Fruit fly (Drosophila melanogaster): ENCODE measurements around the gene Roc1a.

Roc1a gene

DNA sequence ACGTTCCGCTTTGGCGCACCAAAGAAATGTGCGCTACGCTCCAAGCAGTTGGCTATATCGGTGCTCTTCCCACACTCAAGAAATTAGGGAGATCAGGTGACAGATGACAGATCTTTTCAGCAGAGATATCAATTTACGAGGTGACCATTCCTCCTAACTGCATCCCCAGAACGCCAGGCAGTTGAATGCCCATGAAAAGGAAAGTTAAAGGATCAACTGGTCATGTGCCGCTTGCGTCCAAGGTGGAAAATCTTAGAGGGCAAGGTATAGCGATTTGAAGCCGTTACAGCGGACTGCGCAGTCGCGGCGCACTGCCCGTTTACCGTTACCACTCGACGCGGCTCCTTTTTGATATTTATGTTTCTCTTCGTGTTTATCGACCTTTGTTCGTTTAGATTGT is 28.5 kb upstream of the Roc1a start (continued):
- TF ChIP-seq Max (GFP tag; optimal IDR thresholded peaks at IDR 0.05) (no peak), Lhr (GFP tag; optimal IDR thresholded peaks at IDR 0.05) (no peak), CG10979 (tag; optimal IDR thresholded peaks at IDR 0.05) (peak; percentile 16), wek (GFP tag; optimal IDR thresholded peaks at IDR 0.05) (no peak), CG9797 (GFP tag; optimal IDR thresholded peaks at IDR 0.05) (no peak), CG3995 (GFP tag; optimal IDR thresholded peaks at IDR 0.05) (no peak), bsh (GFP tag; optimal IDR thresholded peaks at IDR 0.05) (peak in 1 of 2 experiments; percentile 25), CG15479 (GFP tag; optimal IDR thresholded peaks at IDR 0.05) (no peak), nmo (GFP tag; optimal IDR thresholded peaks at IDR 0.05) (peak; percentile 39), CG3407 (GFP tag; optimal IDR thresholded peaks at IDR 0.05) (no peak), CG8281 (tag; optimal IDR thresholded peaks at IDR 0.05) (no peak), Nf-YB (GFP tag; optimal IDR thresholded peaks at IDR 0.05) (no peak), CG1792 (GFP tag; optimal IDR thresholded peaks at IDR 0.05) (peak; percentile 1), cato (GFP tag; optimal IDR thresholded peaks at IDR 0.05; ENCODE audit: borderline replicate concordance) (no peak), CG1602 (GFP tag; optimal IDR thresholded peaks at IDR 0.05) (no peak), yki (optimal IDR thresholded peaks at IDR 0.05) (no peak), Lpt (GFP tag; optimal IDR thresholded peaks at IDR 0.05) (no peak), mld (GFP tag; IDR thresholded peaks at IDR 0.05; ENCODE audit: partially characterized antibody) (no peak), trem (tag; optimal IDR thresholded peaks at IDR 0.05) (no peak), CG7556 (GFP tag; optimal IDR thresholded peaks at IDR 0.05) (peak; percentile 15), Side (GFP tag; optimal IDR thresholded peaks at IDR 0.05) (peak; percentile 18), CG31224 (GFP tag; IDR thresholded peaks at IDR 0.05) (no peak), pfk (GFP tag; optimal IDR thresholded peaks at IDR 0.05) (no peak), da (GFP tag; optimal IDR thresholded peaks at IDR 0.05) (no peak), hb (GFP tag; IDR thresholded peaks at IDR 0.05; ENCODE audit: partially characterized antibody) (no peak), croc (GFP tag; conservative IDR thresholded peaks at IDR 0.05) (no peak), YL-1 (GFP tag; optimal IDR thresholded peaks at IDR 0.05) (no peak), repo (GFP tag; optimal IDR thresholded peaks at IDR 0.05) (no peak), CG18619 (GFP tag; optimal IDR thresholded peaks at IDR 0.05) (no peak), CG34422 (GFP tag; IDR thresholded peaks at IDR 0.05) (no peak), CG17912 (GFP tag; optimal IDR thresholded peaks at IDR 0.05) (no peak), kni (GFP tag; optimal IDR thresholded peaks at IDR 0.05) (no peak), tup (GFP tag; optimal IDR thresholded peaks at IDR 0.05) (no peak), lilli (GFP tag; optimal IDR thresholded peaks at IDR 0.05) (peak; percentile 46), ash1 (GFP tag; optimal IDR thresholded peaks at IDR 0.05) (no peak), bcd (GFP tag; optimal IDR thresholded peaks at IDR 0.05) (no peak), ATbp (GFP tag; optimal IDR thresholded peaks at IDR 0.05) (peak; percentile 18), CG17385 (GFP tag; optimal IDR thresholded peaks at IDR 0.05) (no peak), twi (tag; optimal IDR thresholded peaks at IDR 0.05) (no peak), Myb (GFP tag; optimal IDR thresholded peaks at IDR 0.05) (no peak), hth (optimal IDR thresholded peaks at IDR 0.05) (no peak), Nf-YC (tag; optimal IDR thresholded peaks at IDR 0.05) (no peak), tll (GFP tag; optimal IDR thresholded peaks at IDR 0.05) (no peak), fu2 (GFP tag; optimal IDR thresholded peaks at IDR 0.05) (no peak), CG16815 (GFP tag; optimal IDR thresholded peaks at IDR 0.05) (no peak), CG3726 (GFP tag; IDR thresholded peaks at IDR 0.05) (no peak), dmrt11E (tag; optimal IDR thresholded peaks at IDR 0.05) (no peak), CG6254 (GFP tag; optimal IDR thresholded peaks at IDR 0.05) (no peak), CG12219 (GFP tag; optimal IDR thresholded peaks at IDR 0.05) (peak; percentile 11), Hr3 (GFP tag; optimal IDR thresholded peaks at IDR 0.05) (no peak), Optix (GFP tag; IDR thresholded peaks at IDR 0.05) (0 out of 3 replicates have a peak, but pooled peaks have one; percentile 26)
